Fruit fly (Drosophila melanogaster): ENCODE data around the gene Eip78C.

Eip78C gene

DNA sequence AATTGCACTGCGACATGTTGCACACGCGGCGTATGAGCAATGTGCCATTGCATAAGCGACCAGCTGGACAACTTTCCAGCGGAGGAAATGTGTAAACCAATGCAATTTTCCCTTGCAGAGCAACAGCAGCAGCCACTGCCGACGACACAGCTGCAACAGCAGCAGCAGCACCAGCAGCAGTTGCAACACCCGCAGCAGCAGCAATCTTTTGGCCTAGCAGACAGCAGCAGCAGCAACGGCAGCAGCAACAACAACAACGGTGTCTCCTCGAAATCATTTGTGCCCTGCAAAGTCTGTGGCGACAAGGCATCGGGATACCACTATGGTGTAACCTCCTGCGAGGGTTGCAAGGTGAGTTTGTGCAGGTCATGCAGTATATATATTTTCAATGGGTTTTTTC, 4.4 kb downstream of the Eip78C start:
- TF ChIP-seq CG3847 (GFP tag; IDR thresholded peaks at IDR 0.05) (0 out of 2 replicates have a peak, but pooled peaks have one; percentile 13), CG31224 (GFP tag; IDR thresholded peaks at IDR 0.05) (no peak), CG17328 (GFP tag; IDR thresholded peaks at IDR 0.05) (no peak), CG10431 (GFP tag; optimal IDR thresholded peaks at IDR 0.05) (no peak), tll (GFP tag; optimal IDR thresholded peaks at IDR 0.05) (no peak), Hmr (GFP tag; optimal IDR thresholded peaks at IDR 0.05) (no peak)

DNA sequence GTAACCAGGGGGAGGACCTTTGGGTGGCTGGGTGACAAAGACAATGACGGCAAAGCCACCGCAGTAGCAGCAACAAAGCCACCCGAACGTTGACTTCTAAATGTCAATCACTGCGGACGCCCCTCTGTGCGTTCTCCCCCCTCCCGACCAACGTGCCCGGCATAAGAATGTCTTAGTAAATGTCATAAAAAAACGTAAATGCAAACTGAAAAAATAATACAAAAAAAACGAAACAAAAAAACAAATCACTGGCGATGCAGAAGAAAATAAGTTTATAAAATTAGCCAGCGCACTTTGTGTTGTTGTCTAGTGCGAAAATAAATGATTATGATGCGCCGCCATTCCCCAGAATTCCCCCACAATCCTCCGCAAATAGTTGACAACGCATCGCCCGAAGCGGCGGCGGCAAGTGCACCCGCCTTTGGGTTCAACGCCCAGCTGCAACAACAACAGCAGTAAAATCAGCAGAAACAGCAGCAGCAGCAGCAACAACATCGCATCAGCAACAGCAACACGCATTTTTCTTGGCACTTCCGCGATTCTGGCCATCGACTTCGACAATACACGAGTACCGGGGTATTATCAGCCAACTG, 10.6 kb downstream of the Eip78C start:
- no peak for TF ChIP-seq dysf (GFP tag; IDR thresholded peaks at IDR 0.05)
- TF ChIP-seq Nf-YC (tag; optimal IDR thresholded peaks at IDR 0.05) = no peak
- peak; percentile 14 for TF ChIP-seq Ets65A (GFP tag)
- TF ChIP-seq CG2120 (GFP tag; optimal IDR thresholded peaks at IDR 0.05) = no peak
- no peak for TF ChIP-seq NC2α (GFP tag; optimal IDR thresholded peaks at IDR 0.05)
- no peak for TF ChIP-seq CG17186 (GFP tag; optimal IDR thresholded peaks at IDR 0.05)
- no peak for TF ChIP-seq CG15269 (tag; optimal IDR thresholded peaks at IDR 0.05)
- no peak for TF ChIP-seq Kr (GFP tag; optimal IDR thresholded peaks at IDR 0.05)
- no peak for TF ChIP-seq scrt (GFP tag; optimal IDR thresholded peaks at IDR 0.05)
- TF ChIP-seq Chrac-16 (GFP tag; optimal IDR thresholded peaks at IDR 0.05) = no peak
- no peak for TF ChIP-seq kni (GFP tag; optimal IDR thresholded peaks at IDR 0.05)
- peak; percentile 78 for TF ChIP-seq Drgx (GFP tag; IDR thresholded peaks at IDR 0.05)
- TF ChIP-seq zfh1 (GFP tag; IDR thresholded peaks at IDR 0.05) = no peak
- TF ChIP-seq CG2875 (GFP tag; optimal IDR thresholded peaks at IDR 0.05) = no peak
- 0 out of 2 replicates have a peak, but pooled peaks have one; percentile 7 for TF ChIP-seq CG4730 (GFP tag; IDR thresholded peaks at IDR 0.05)
- no peak for TF ChIP-seq CG17802 (tag; optimal IDR thresholded peaks at IDR 0.05)
- no peak for TF ChIP-seq C15 (GFP tag; IDR thresholded peaks at IDR 0.05)
- TF ChIP-seq CG13894 (tag; optimal IDR thresholded peaks at IDR 0.05) = no peak
- TF ChIP-seq shn (GFP tag; optimal IDR thresholded peaks at IDR 0.05) = no peak
- TF ChIP-seq CG6689 (GFP tag; IDR thresholded peaks at IDR 0.05) = no peak
- TF ChIP-seq Mrtf (GFP tag; IDR thresholded peaks at IDR 0.05) = no peak
- TF ChIP-seq bsh (GFP tag; optimal IDR thresholded peaks at IDR 0.05) = peak in 1 of 2 experiments; percentile 86
- no peak for TF ChIP-seq yki (optimal IDR thresholded peaks at IDR 0.05)

DNA sequence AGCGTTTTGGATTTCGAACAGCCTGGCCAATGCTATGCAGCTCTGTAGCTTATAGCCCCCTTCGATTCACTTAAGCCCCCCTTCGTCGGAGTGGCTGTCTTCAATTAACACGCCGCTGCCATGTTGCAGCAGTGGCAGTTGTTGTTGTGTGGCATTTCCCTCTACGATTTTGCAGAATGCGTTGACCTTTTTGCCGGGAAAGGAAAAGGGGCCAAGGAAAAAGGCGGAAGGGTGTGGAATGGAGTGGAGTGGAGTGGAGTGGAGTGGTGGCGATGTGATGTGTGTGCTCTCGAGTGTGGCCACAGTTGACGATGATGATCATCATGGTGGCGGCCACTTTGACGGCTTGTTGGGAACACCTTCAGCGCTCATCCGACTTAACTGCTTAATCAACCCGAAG, 12.0 kb downstream of the Eip78C start:
- TF ChIP-seq CG3065 (GFP tag; optimal IDR thresholded peaks at IDR 0.05) (no peak), ems (GFP tag; optimal IDR thresholded peaks at IDR 0.05) (no peak), Drgx (GFP tag; IDR thresholded peaks at IDR 0.05) (0 out of 2 replicates have a peak, but pooled peaks have one; percentile 9), Max (GFP tag; optimal IDR thresholded peaks at IDR 0.05) (no peak), CG13287 (GFP tag; IDR thresholded peaks at IDR 0.05; ENCODE audit: partially characterized antibody) (no peak), Neu2 (GFP tag; optimal IDR thresholded peaks at IDR 0.05; ENCODE audit: borderline replicate concordance) (no peak), CoRest (tag; optimal IDR thresholded peaks at IDR 0.05) (no peak), nerfin-1 (tag; optimal IDR thresholded peaks at IDR 0.05) (no peak), Ets65A (GFP tag) (peak; percentile 59), jing (GFP tag; optimal IDR thresholded peaks at IDR 0.05) (no peak), kni (GFP tag; optimal IDR thresholded peaks at IDR 0.05) (no peak), CG2889 (GFP tag; IDR thresholded peaks at IDR 0.05) (no peak), Deaf1 (tag; optimal IDR thresholded peaks at IDR 0.05) (no peak)

Measured in whole organism, embryonic.